Worm (Caenorhabditis elegans) whole organism, young adult: ENCODE data around the gene R05G6.10.

Experiments used
- F23B12.7 ChIP-seq: sonication (generic microtip); optimal IDR thresholded peaks from 2 replicates; lab custom pipeline; 2017; ENCODE audit warnings: missing genetic modification characterization, mild to moderate bottlenecking, missing compliant biosample characterization, antibody characterized with exemption, moderate library complexity; ENCODE audit not compliant: insufficient read depth
- F37B4.10 ChIP-seq: fragments of 200-800 bp; sonication (Bioruptor generic); IDR thresholded peaks from 2 replicates; pipeline ENCODE4 v1.3.6; 2022; ENCODE audit warnings: missing genetic modification characterization, missing compliant biosample characterization
- ama-1 ChIP-seq, 3 experiments: fragments of 150-350 bp in 1 of 3; sonication (generic microtip) in 2 of 3; optimal IDR thresholded peaks; 2 replicates each; lab custom pipeline; 2014 to 2018; ENCODE audit warnings: missing biosample characterization in 2 of 3, missing genetic modification characterization in 2 of 3, missing genetic modification reagents in 2 of 3
- bed-1 ChIP-seq: fragments of 200-800 bp; sonication (Bioruptor generic); IDR thresholded peaks from 2 replicates; pipeline ENCODE4 v1.3.6; 2022; ENCODE audit warnings: missing genetic modification reagents, missing genetic modification characterization, missing compliant biosample characterization
- ceh-40 ChIP-seq: fragments of 200-800 bp; sonication (Bioruptor generic); IDR thresholded peaks from 2 replicates; pipeline ENCODE4 v1.3.6; 2022; ENCODE audit warnings: missing genetic modification characterization, missing compliant biosample characterization
- egl-18 ChIP-seq: fragments of 200-800 bp; sonication (Bioruptor generic); IDR thresholded peaks from 2 replicates; pipeline ENCODE4 v1.3.6; 2022; ENCODE audit warnings: missing genetic modification reagents, missing genetic modification characterization, missing compliant biosample characterization
- him-1 ChIP-seq: sonication (generic microtip); optimal IDR thresholded peaks from 2 replicates; lab custom pipeline; 2016; ENCODE audit warnings: missing genotype, missing genetic modification reagents, missing genetic modification characterization, missing compliant biosample characterization
- hlh-12 ChIP-seq: sonication (generic microtip); optimal IDR thresholded peaks from 2 replicates; lab custom pipeline; 2016; ENCODE audit warnings: missing genetic modification characterization, missing compliant biosample characterization
- nfyb-1 ChIP-seq: fragments of 200-800 bp; sonication (Bioruptor generic); IDR thresholded peaks from 2 replicates; pipeline ENCODE4 v1.3.6; 2022; ENCODE audit warnings: missing genetic modification reagents, missing genetic modification characterization, missing compliant biosample characterization
- nhr-80 ChIP-seq: sonication (generic microtip); optimal IDR thresholded peaks from 2 replicates; lab custom pipeline; 2016; ENCODE audit warnings: missing genetic modification characterization, missing compliant biosample characterization
- snpc-1.3 ChIP-seq: sonication (generic microtip); optimal IDR thresholded peaks from 2 replicates; lab custom pipeline; 2017; ENCODE audit warnings: missing genetic modification characterization, mild to moderate bottlenecking, missing compliant biosample characterization, antibody characterized with exemption, moderate library complexity, missing genotype, missing genetic modification reagents; ENCODE audit not compliant: insufficient read depth
- tlf-1 ChIP-seq: fragments of 200-800 bp; sonication (Bioruptor generic); optimal IDR thresholded peaks from 2 replicates; lab custom pipeline; 2018; ENCODE audit warnings: mild to moderate bottlenecking, missing genetic modification characterization, missing compliant biosample characterization

ce11 chrIV:7542485-7543001 lies at the start of gene R05G6.10:
- TF ChIP-seq ama-1 (optimal IDR thresholded peaks at IDR 0.05; lab: Kevin White, UChicago), result no peak
- no peak for TF ChIP-seq ama-1 (GFP tag; optimal IDR thresholded peaks at IDR 0.05; lab: Kevin White, UChicago)
- no peak for TF ChIP-seq him-1 (tag; lab: Kevin White, UChicago)
- no peak for TF ChIP-seq nhr-80
- no peak for TF ChIP-seq snpc-1.3
- no peak for TF ChIP-seq F23B12.7 (tag; lab: Kevin White, UChicago)
- no peak for TF ChIP-seq ceh-40 (GFP tag; lab: Robert Waterston, UW)
- no peak for TF ChIP-seq hlh-12
- no peak for TF ChIP-seq bed-1
- no peak for TF ChIP-seq egl-18 (GFP tag; lab: Robert Waterston, UW)
- TF ChIP-seq F37B4.10 (GFP tag; lab: Robert Waterston, UW), result no peak
- TF ChIP-seq nfyb-1 (GFP tag; lab: Robert Waterston, UW), result no peak
- TF ChIP-seq tlf-1 (GFP tag; lab: Kevin White, UChicago), result no peak
